Fruit fly (Drosophila melanogaster) whole organism, embryonic: ENCODE results near the gene Cka.

Source experiments
- CG4424 ChIP-seq: fragments of 200-800 bp; sonication (Bioruptor generic); optimal IDR thresholded peaks from 3 replicates; lab custom pipeline; 2016; ENCODE audit warnings: missing biosample characterization, missing genetic modification characterization
- sna ChIP-seq: fragments of 200-800 bp; sonication (Bioruptor generic); IDR thresholded peaks from 2 replicates; pipeline ENCODE4 v1.3.6; 2022; ENCODE audit warnings: missing biosample characterization, missing genetic modification characterization; ENCODE audit not compliant: partially characterized antibody

- TF ChIP-seq CG4424 (GFP tag; lab: Kevin White, UChicago) (no peak), sna (GFP tag; lab: Robert Waterston, UW) (no peak)
These were observed 56.4 kb downstream of the Cka start for dm6 chr2L:8086736-8087467.
